Fruit fly (Drosophila melanogaster): ENCODE results near the gene Pp2A-29B.

DNA sequence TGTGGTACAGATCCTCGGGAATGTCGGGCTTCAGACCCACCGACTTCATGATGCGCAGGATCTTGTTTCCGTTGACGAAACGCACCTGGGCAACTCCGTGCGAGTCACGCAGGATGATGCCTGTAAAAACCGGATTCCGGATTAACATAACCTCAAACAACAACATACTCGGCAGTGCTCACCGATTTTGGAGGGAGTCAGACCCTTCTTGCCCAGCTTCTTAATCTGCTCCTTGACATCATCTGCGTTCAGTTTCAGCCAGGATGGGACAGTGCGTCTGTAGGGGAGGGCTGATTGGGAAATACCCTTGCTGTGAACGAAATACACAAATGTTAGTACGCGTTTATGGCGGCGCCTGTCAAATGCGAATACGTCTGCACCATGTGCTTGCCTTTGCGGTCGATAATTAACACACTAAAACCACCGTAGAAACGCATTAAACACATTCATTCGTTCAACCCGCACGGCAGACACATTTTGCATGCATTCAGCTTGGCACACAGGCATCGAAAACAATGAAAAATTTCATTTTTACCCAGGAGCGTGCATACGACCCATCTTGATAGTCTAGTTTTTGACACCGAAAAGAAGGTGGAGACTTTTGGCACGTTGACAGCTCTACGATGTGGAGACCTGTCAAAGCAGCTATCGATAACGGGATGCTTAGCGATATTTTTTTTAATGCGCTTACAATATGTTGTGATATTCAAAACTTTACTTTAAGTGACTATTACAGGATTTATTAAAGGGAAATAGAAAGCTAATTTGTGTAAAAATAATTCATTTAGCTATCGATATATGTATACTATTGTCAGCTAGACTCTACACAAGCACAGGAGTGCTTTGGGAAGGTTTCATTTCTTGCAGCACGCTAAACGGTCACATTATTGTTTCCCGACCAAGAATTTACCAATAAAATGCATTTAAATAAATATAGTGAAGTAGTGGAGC lies 1.6 kb upstream of the Pp2A-29B start, which contains the start of the genes RpS13 and CSN8:
- TF ChIP-seq fd59A (GFP tag; optimal IDR thresholded peaks at IDR 0.05) (no peak), pdm3 (GFP tag; optimal IDR thresholded peaks at IDR 0.05) (no peak), svp (GFP tag) (no peak), lz (GFP tag; optimal IDR thresholded peaks at IDR 0.05) (peak; percentile 15), eg (GFP tag; IDR thresholded peaks at IDR 0.05) (no peak), CG15336 (GFP tag; IDR thresholded peaks at IDR 0.05) (no peak), fd85E (GFP tag; optimal IDR thresholded peaks at IDR 0.05) (no peak), CG10631 (GFP tag; optimal IDR thresholded peaks at IDR 0.05) (no peak), Sox15 (GFP tag; optimal IDR thresholded peaks at IDR 0.05) (no peak), CG6792 (GFP tag; optimal IDR thresholded peaks at IDR 0.05) (no peak), CG3032 (tag; optimal IDR thresholded peaks at IDR 0.05) (no peak)
